Fruit fly (Drosophila melanogaster) whole organism, prepupa: ENCODE measurements around the gene Secp43.
A peak's percentile ranks its signal among the peaks of the same experiment; 100 is the strongest.

Source experiments
- CG11762 ChIP-seq: fragments of 200-800 bp; sonication (Bioruptor generic); optimal IDR thresholded peaks from 3 replicates; lab custom pipeline; 2016; ENCODE audit warnings: missing biosample characterization, missing genetic modification characterization; ENCODE audit not compliant: insufficient read depth
- CG16779 ChIP-seq: fragments of 200-800 bp; sonication (Bioruptor generic); optimal IDR thresholded peaks from 3 replicates; lab custom pipeline; 2017; ENCODE audit warnings: missing biosample characterization, mild to moderate bottlenecking, missing genetic modification characterization
- CG6792 ChIP-seq: fragments of 200-800 bp; sonication (Bioruptor generic); optimal IDR thresholded peaks from 3 replicates; lab custom pipeline; 2016; ENCODE audit warnings: missing biosample characterization, missing genetic modification characterization
- Sox102F ChIP-seq: fragments of 200-800 bp; sonication (Bioruptor generic); optimal IDR thresholded peaks from 2 replicates; lab custom pipeline; 2016; ENCODE audit warnings: missing biosample characterization, mild to moderate bottlenecking, missing genetic modification characterization
- achi ChIP-seq: fragments of 200-800 bp; sonication (Bioruptor generic); optimal IDR thresholded peaks from 3 replicates; lab custom pipeline; 2016; ENCODE audit warnings: missing biosample characterization, missing genetic modification characterization
- dsx ChIP-seq: fragments of 200-800 bp; optimal IDR thresholded peaks from 3 replicates; lab custom pipeline; 2019; ENCODE audit warnings: missing biosample characterization, mild to moderate bottlenecking, missing genetic modification characterization, moderate library complexity; ENCODE audit not compliant: poor library complexity, severe bottlenecking

dm6 chr2L:4416089-4416488 lies 38.2 kb downstream of the Secp43 start:
- TF ChIP-seq dsx (GFP tag; lab: Kevin White, UChicago) = peak; percentile 32
- TF ChIP-seq achi (GFP tag; lab: Kevin White, UChicago) = peak; percentile 47
- no peak for TF ChIP-seq CG16779 (tag; lab: Kevin White, UChicago)
- TF ChIP-seq Sox102F = peak; percentile 25
- TF ChIP-seq CG11762 (GFP tag; lab: Kevin White, UChicago) = peak; percentile 11
- TF ChIP-seq CG6792 (GFP tag; lab: Kevin White, UChicago) = peak; percentile 26
